Fruit fly (Drosophila melanogaster): ENCODE data around the gene CG17010.

DNA sequence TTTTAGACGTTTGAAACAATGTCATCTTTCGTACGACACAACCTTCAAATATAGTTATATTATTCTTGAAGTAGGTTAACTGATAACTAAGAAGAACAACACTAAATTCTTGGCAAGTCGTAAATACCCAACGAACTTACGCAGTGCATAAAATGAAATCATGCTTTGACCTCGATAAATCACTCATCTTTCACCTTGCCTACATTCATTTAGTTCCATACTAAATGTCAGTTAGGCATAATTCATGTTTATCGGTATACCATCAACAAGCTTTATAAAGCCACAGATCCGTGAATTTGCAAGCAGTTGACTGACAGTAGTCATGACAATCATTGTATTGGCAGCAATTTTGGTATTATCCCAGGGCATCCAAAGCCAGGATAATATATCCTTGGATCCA lies 17.7 kb upstream of the CG17010 start, which contains the start of gene CG31862:
- no peak for TF ChIP-seq acj6 (GFP tag; optimal IDR thresholded peaks at IDR 0.05)
- TF ChIP-seq CG3032 (tag; optimal IDR thresholded peaks at IDR 0.05) = no peak
- no peak for TF ChIP-seq ss (GFP tag; optimal IDR thresholded peaks at IDR 0.05)
- no peak for TF ChIP-seq Ets96B (tag; optimal IDR thresholded peaks at IDR 0.05)
- TF ChIP-seq Smox (GFP tag; optimal IDR thresholded peaks at IDR 0.05) = no peak
- TF ChIP-seq fkh (GFP tag; optimal IDR thresholded peaks at IDR 0.05) = no peak
- no peak for TF ChIP-seq eg (GFP tag; IDR thresholded peaks at IDR 0.05)
- no peak for TF ChIP-seq Sox102F (GFP tag; optimal IDR thresholded peaks at IDR 0.05)
- TF ChIP-seq CG31627 (GFP tag; optimal IDR thresholded peaks at IDR 0.05) = no peak
- no peak for TF ChIP-seq topi (GFP tag; optimal IDR thresholded peaks at IDR 0.05)
- no peak for TF ChIP-seq CG11294 (GFP tag; IDR thresholded peaks at IDR 0.05)
